Fruit fly (Drosophila melanogaster) whole organism, embryonic: ENCODE measurements around the gene Sirt4.

Source experiments
- Asciz ChIP-seq: fragments of 200-800 bp; sonication (Bioruptor generic); optimal IDR thresholded peaks from 2 replicates; lab custom pipeline; 2017; ENCODE audit warnings: missing biosample characterization, mild to moderate bottlenecking, missing genetic modification characterization, missing genetic modification reagents
- Atf3 ChIP-seq: fragments of 200-800 bp; sonication (Bioruptor generic); optimal IDR thresholded peaks from 3 replicates; lab custom pipeline; 2016; ENCODE audit warnings: missing biosample characterization, missing genetic modification characterization
- B-H2 ChIP-seq: fragments of 200-800 bp; sonication (Bioruptor generic); optimal IDR thresholded peaks from 2 replicates; lab custom pipeline; 2018; ENCODE audit warnings: missing biosample characterization, mild to moderate bottlenecking, missing genetic modification characterization
- BEAF-32 ChIP-seq: fragments of 200-800 bp; sonication (Bioruptor generic); optimal IDR thresholded peaks from 3 replicates; lab custom pipeline; 2017; ENCODE audit warnings: missing biosample characterization, missing genetic modification characterization, mild to moderate bottlenecking, moderate library complexity, missing genetic modification reagents
- C15 ChIP-seq: fragments of 200-800 bp; sonication (Bioruptor generic); IDR thresholded peaks from 3 replicates; pipeline ENCODE4 v1.3.6; 2022; ENCODE audit warnings: missing biosample characterization, missing genetic modification characterization
- CG1024 ChIP-seq: fragments of 200-800 bp; sonication (Bioruptor generic); IDR thresholded peaks from 2 replicates; pipeline ENCODE4 v1.3.6; 2022; ENCODE audit warnings: missing biosample characterization, missing genetic modification characterization
- CG11085 ChIP-seq: fragments of 200-800 bp; sonication (Bioruptor generic); IDR thresholded peaks from 2 replicates; pipeline ENCODE4 v1.3.6; 2022; ENCODE audit warnings: missing biosample characterization, missing genetic modification characterization
- CG11695 ChIP-seq: fragments of 200-800 bp; sonication (Bioruptor generic); IDR thresholded peaks from 3 replicates; pipeline ENCODE4 v1.3.6; 2022; ENCODE audit warnings: missing biosample characterization, missing genetic modification characterization
- CG12769 ChIP-seq: fragments of 200-800 bp; sonication (Bioruptor generic); optimal IDR thresholded peaks from 2 replicates; lab custom pipeline; 2019; ENCODE audit warnings: missing biosample characterization, mild to moderate bottlenecking, missing genetic modification characterization, moderate library complexity
- CG15601 ChIP-seq: fragments of 200-800 bp; sonication (Bioruptor generic); optimal IDR thresholded peaks from 3 replicates; lab custom pipeline; 2019; ENCODE audit warnings: missing biosample characterization, mild to moderate bottlenecking, missing genetic modification characterization, moderate library complexity
- CG18599 ChIP-seq: fragments of 200-800 bp; sonication (Bioruptor generic); optimal IDR thresholded peaks from 3 replicates; lab custom pipeline; 2017; ENCODE audit warnings: missing biosample characterization, missing genetic modification characterization, mild to moderate bottlenecking, moderate library complexity, missing genetic modification reagents
- CG2120 ChIP-seq: fragments of 200-800 bp; sonication (Bioruptor generic); optimal IDR thresholded peaks from 3 replicates; lab custom pipeline; 2016; ENCODE audit warnings: missing biosample characterization, missing genetic modification characterization
- CG2875 ChIP-seq: fragments of 200-800 bp; sonication (Bioruptor generic); optimal IDR thresholded peaks from 2 replicates; lab custom pipeline; 2017; ENCODE audit warnings: missing biosample characterization, mild to moderate bottlenecking, missing genetic modification characterization, missing genetic modification reagents
- CG2889 ChIP-seq: fragments of 200-800 bp; sonication (Bioruptor generic); IDR thresholded peaks from 3 replicates; pipeline ENCODE4 v1.3.6; 2022; ENCODE audit warnings: missing biosample characterization, missing genetic modification characterization
- CG30020 ChIP-seq: fragments of 200-800 bp; optimal IDR thresholded peaks from 2 replicates; lab custom pipeline; 2019; ENCODE audit warnings: missing biosample characterization, mild to moderate bottlenecking, missing genetic modification characterization, moderate library complexity
- CG31441 ChIP-seq: fragments of 200-800 bp; sonication (Bioruptor generic); IDR thresholded peaks from 2 replicates; pipeline ENCODE4 v1.3.6; 2022; ENCODE audit warnings: missing biosample characterization, missing genetic modification characterization
- CG32532 ChIP-seq: fragments of 200-800 bp; sonication (Bioruptor generic); IDR thresholded peaks from 2 replicates; pipeline ENCODE4 v1.3.6; 2022; ENCODE audit warnings: missing biosample characterization, missing genetic modification characterization
- CG6689 ChIP-seq: fragments of 200-800 bp; sonication (Bioruptor generic); IDR thresholded peaks from 2 replicates; pipeline ENCODE4 v1.3.6; 2022; ENCODE audit warnings: missing biosample characterization, missing genetic modification characterization
- CG7271 ChIP-seq: fragments of 200-800 bp; sonication (Bioruptor generic); optimal IDR thresholded peaks from 2 replicates; lab custom pipeline; 2018; ENCODE audit warnings: missing biosample characterization, mild to moderate bottlenecking, missing genetic modification characterization, moderate library complexity
- CG7963 ChIP-seq: fragments of 200-800 bp; sonication (Bioruptor generic); IDR thresholded peaks from 3 replicates; pipeline ENCODE4 v1.3.6; 2022; ENCODE audit warnings: missing biosample characterization, missing genetic modification characterization; ENCODE audit not compliant: partially characterized antibody
- CG9797 ChIP-seq: fragments of 200-800 bp; sonication (Bioruptor generic); optimal IDR thresholded peaks from 3 replicates; lab custom pipeline; 2018; ENCODE audit warnings: missing biosample characterization, mild to moderate bottlenecking, missing genetic modification characterization
- Dip3 ChIP-seq: fragments of 200-800 bp; sonication (Bioruptor generic); optimal IDR thresholded peaks from 3 replicates; lab custom pipeline; 2016; ENCODE audit warnings: missing biosample characterization, missing genetic modification characterization
- Fer1 ChIP-seq: fragments of 200-800 bp; sonication (Bioruptor generic); optimal IDR thresholded peaks from 2 replicates; lab custom pipeline; 2017; ENCODE audit warnings: missing biosample characterization, mild to moderate bottlenecking, missing genetic modification characterization
- Hmx ChIP-seq: fragments of 200-800 bp; sonication (Bioruptor generic); optimal IDR thresholded peaks from 2 replicates; lab custom pipeline; 2016; ENCODE audit warnings: missing biosample characterization, missing genetic modification characterization
- Mad ChIP-seq: fragments of 200-800 bp; sonication (Bioruptor generic); optimal IDR thresholded peaks from 2 replicates; lab custom pipeline; 2016; ENCODE audit warnings: missing biosample characterization, missing genetic modification characterization
- NC2β ChIP-seq: fragments of 200-800 bp; sonication (Bioruptor generic); optimal IDR thresholded peaks from 2 replicates; lab custom pipeline; 2016; ENCODE audit warnings: missing biosample characterization, missing genetic modification characterization
- PHDP ChIP-seq: fragments of 200-800 bp; sonication (Bioruptor generic); optimal IDR thresholded peaks from 3 replicates; lab custom pipeline; 2018; ENCODE audit warnings: missing biosample characterization, mild to moderate bottlenecking, missing genetic modification characterization, moderate library complexity
- Rfx ChIP-seq: fragments of 200-800 bp; sonication (Bioruptor generic); IDR thresholded peaks from 2 replicates; pipeline ENCODE4 v1.3.6; 2022; ENCODE audit warnings: missing biosample characterization, missing genetic modification characterization
- Side ChIP-seq: fragments of 200-800 bp; sonication (Bioruptor generic); optimal IDR thresholded peaks from 2 replicates; lab custom pipeline; 2016; ENCODE audit warnings: missing biosample characterization, missing genetic modification characterization
- Sox100B ChIP-seq: fragments of 200-800 bp; sonication (Bioruptor generic); optimal IDR thresholded peaks from 3 replicates; lab custom pipeline; 2018; ENCODE audit warnings: missing biosample characterization, mild to moderate bottlenecking, missing genetic modification characterization
- Ssrp ChIP-seq: fragments of 200-800 bp; sonication (Bioruptor generic); optimal IDR thresholded peaks from 2 replicates; lab custom pipeline; 2018; ENCODE audit warnings: missing biosample characterization, mild to moderate bottlenecking, missing genetic modification characterization, moderate library complexity
- YL-1 ChIP-seq: fragments of 200-800 bp; sonication (Bioruptor generic); optimal IDR thresholded peaks from 3 replicates; lab custom pipeline; 2017; ENCODE audit warnings: missing biosample characterization, mild to moderate bottlenecking, missing genetic modification characterization
- ab ChIP-seq: fragments of 200-800 bp; sonication (Bioruptor generic); optimal IDR thresholded peaks from 2 replicates; lab custom pipeline; 2016; ENCODE audit warnings: missing biosample characterization, missing genetic modification characterization
- abd-A ChIP-seq: fragments of 200-800 bp; sonication (Bioruptor generic); optimal IDR thresholded peaks from 3 replicates; lab custom pipeline; 2019; ENCODE audit warnings: missing biosample characterization, mild to moderate bottlenecking, missing genetic modification characterization, moderate library complexity
- az2 ChIP-seq: fragments of 200-800 bp; sonication (Bioruptor generic); optimal IDR thresholded peaks from 3 replicates; lab custom pipeline; 2016; ENCODE audit warnings: missing biosample characterization, missing genetic modification characterization
- crc ChIP-seq: fragments of 200-800 bp; sonication (Bioruptor generic); optimal IDR thresholded peaks from 2 replicates; lab custom pipeline; 2016; ENCODE audit warnings: missing biosample characterization, missing genetic modification characterization
- disco-r ChIP-seq: fragments of 200-800 bp; sonication (Bioruptor generic); optimal IDR thresholded peaks from 2 replicates; lab custom pipeline; 2016; ENCODE audit warnings: missing biosample characterization, missing genetic modification characterization
- fd64A ChIP-seq: fragments of 200-800 bp; sonication (Bioruptor generic); optimal IDR thresholded peaks from 3 replicates; lab custom pipeline; 2018; ENCODE audit warnings: missing biosample characterization, mild to moderate bottlenecking, missing genetic modification characterization
- fd96Cb ChIP-seq: fragments of 200-800 bp; sonication (Bioruptor generic); optimal IDR thresholded peaks from 2 replicates; lab custom pipeline; 2018; ENCODE audit warnings: missing biosample characterization, mild to moderate bottlenecking, missing genetic modification characterization, moderate library complexity
- fu2 ChIP-seq: fragments of 200-800 bp; sonication (Bioruptor generic); optimal IDR thresholded peaks from 2 replicates; lab custom pipeline; 2016; ENCODE audit warnings: missing biosample characterization, missing genetic modification characterization
- maf-S ChIP-seq: fragments of 200-800 bp; sonication (Bioruptor generic); optimal IDR thresholded peaks from 2 replicates; lab custom pipeline; 2016; ENCODE audit warnings: missing biosample characterization, missing genetic modification characterization
- phol ChIP-seq: fragments of 200-800 bp; sonication (Bioruptor generic); optimal IDR thresholded peaks from 3 replicates; lab custom pipeline; 2018; ENCODE audit warnings: missing biosample characterization, mild to moderate bottlenecking, missing genetic modification characterization, moderate library complexity
- pzg ChIP-seq: fragments of 200-800 bp; sonication (Bioruptor generic); optimal IDR thresholded peaks from 3 replicates; lab custom pipeline; 2018; ENCODE audit warnings: missing biosample characterization, mild to moderate bottlenecking, missing genetic modification characterization, moderate library complexity
- sd ChIP-seq: fragments of 200-800 bp; sonication (Bioruptor generic); optimal IDR thresholded peaks from 3 replicates; lab custom pipeline; 2018; ENCODE audit warnings: missing biosample characterization, mild to moderate bottlenecking, missing genetic modification characterization, moderate library complexity
- slou ChIP-seq: fragments of 200-800 bp; sonication (Bioruptor generic); optimal IDR thresholded peaks from 3 replicates; lab custom pipeline; 2016; ENCODE audit warnings: missing biosample characterization, missing genetic modification characterization
- stc ChIP-seq: fragments of 200-800 bp; sonication (Bioruptor generic); IDR thresholded peaks from 2 replicates; pipeline ENCODE4 v1.3.6; 2022; ENCODE audit warnings: missing biosample characterization, missing genetic modification characterization
- tio ChIP-seq: fragments of 200-800 bp; sonication (Bioruptor generic); optimal IDR thresholded peaks from 2 replicates; lab custom pipeline; 2017; ENCODE audit warnings: missing biosample characterization, missing genetic modification characterization, inconsistent platforms
- tll ChIP-seq, 2 experiments: fragments of 200-800 bp in 1 of 2; fragments of >200 bp in 1 of 2; sonication (Bioruptor generic) in 1 of 2; optimal IDR thresholded peaks; 2 replicates each; lab custom pipeline; 2017 to 2019; ENCODE audit warnings: missing biosample characterization in 2 of 2, missing genetic modification characterization in 2 of 2, mild to moderate bottlenecking in 1 of 2, moderate library complexity in 1 of 2
- usp ChIP-seq: fragments of >200 bp; optimal IDR thresholded peaks from 2 replicates; lab custom pipeline; 2017; ENCODE audit warnings: missing biosample characterization, missing genetic modification characterization

The Sirt4 gene

DNA sequence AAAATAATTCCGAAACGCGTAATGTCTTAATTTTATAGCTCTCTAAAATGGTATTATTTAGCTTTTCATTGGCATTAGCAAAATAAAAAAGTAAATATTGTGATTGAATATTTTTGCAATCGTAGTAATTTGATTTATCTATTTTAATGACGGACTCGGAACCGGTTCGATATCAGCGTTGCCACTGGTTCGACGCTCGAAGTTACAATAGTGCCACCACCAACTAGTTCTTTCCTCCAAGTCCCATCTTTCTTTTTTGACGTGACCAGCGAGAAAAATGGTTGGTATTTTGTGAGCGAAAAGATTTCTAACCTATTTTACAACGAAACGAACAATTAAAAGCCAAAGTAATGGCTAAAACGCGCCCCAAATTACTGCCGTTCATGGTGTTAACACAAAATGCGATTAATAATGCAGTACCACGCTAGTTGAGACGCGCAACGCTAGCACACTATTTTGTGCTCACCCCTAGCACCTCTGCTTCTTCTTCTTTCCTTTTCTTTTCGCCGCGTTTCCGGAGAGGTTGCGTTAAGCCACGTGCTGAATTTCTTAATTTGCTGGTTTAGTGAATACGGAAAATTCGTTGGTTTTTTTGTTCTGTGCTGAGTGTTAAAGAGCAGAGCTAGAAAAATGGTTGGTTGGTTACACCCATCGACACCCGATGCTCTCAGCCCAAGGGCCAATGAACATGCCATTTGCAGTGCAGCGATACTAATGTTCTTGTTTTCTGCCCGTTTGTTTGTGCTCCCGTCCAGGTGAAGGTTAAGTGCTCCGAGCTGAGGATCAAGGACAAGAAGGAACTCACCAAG lies 6.7 kb upstream of the Sirt4 start, which contains the start of gene RpL35 (continued):
- TF ChIP-seq usp (GFP tag; lab: Kevin White, UChicago) = no peak
- TF ChIP-seq C15 = no peak
- TF ChIP-seq CG12769 (tag; lab: Kevin White, UChicago) = peak; percentile 61
- TF ChIP-seq abd-A = no peak
- no peak for TF ChIP-seq Atf3
- TF ChIP-seq CG31441 (GFP tag; lab: Robert Waterston, UW) = peak; percentile 15; the same call in 1 of the 2 replicates
- TF ChIP-seq Hmx (GFP tag; lab: Kevin White, UChicago) = no peak
- TF ChIP-seq Sox100B = no peak
- no peak for TF ChIP-seq tio (GFP tag; lab: Kevin White, UChicago)
- TF ChIP-seq CG2120 (GFP tag; lab: Kevin White, UChicago) = peak; percentile 23
- TF ChIP-seq stc (GFP tag; lab: Robert Waterston, UW) = no peak
- TF ChIP-seq ab (GFP tag; lab: Kevin White, UChicago) = no peak
- no peak for TF ChIP-seq crc
- peak; percentile 38 for TF ChIP-seq Side (GFP tag; lab: Kevin White, UChicago)
- peak; percentile 49 for TF ChIP-seq PHDP (tag; lab: Kevin White, UChicago)
- no peak for TF ChIP-seq maf-S
- TF ChIP-seq Fer1 (GFP tag; lab: Kevin White, UChicago) = peak; percentile 65
- no peak for TF ChIP-seq fd96Cb (tag; lab: Kevin White, UChicago)
- TF ChIP-seq CG2889 (GFP tag; lab: Robert Waterston, UW) = no peak
- TF ChIP-seq tll (GFP tag; optimal IDR thresholded peaks at IDR 0.05; lab: Kevin White, UChicago) = no peak
- peak; percentile 54 for TF ChIP-seq Asciz (GFP tag; lab: Kevin White, UChicago)
- no peak for TF ChIP-seq CG1024 (GFP tag; lab: Robert Waterston, UW)
- no peak for TF ChIP-seq slou (GFP tag; lab: Kevin White, UChicago)
- TF ChIP-seq phol = peak; percentile 57
- peak; percentile 23 for TF ChIP-seq fu2
- TF ChIP-seq CG6689 (GFP tag; lab: Robert Waterston, UW) = no peak
- TF ChIP-seq fd64A (GFP tag; lab: Kevin White, UChicago) = peak; percentile 50
- TF ChIP-seq CG11085 (GFP tag; lab: Robert Waterston, UW) = 0 out of 2 replicates have a peak, but pooled peaks have one; percentile 23
- no peak for TF ChIP-seq sd (tag; lab: Kevin White, UChicago)
- TF ChIP-seq CG18599 (GFP tag; lab: Kevin White, UChicago) = peak; percentile 31
- TF ChIP-seq BEAF-32 (GFP tag; lab: Kevin White, UChicago) = peak; percentile 67
- peak; percentile 91 for TF ChIP-seq YL-1 (GFP tag; lab: Kevin White, UChicago)
- no peak for TF ChIP-seq Mad (GFP tag; lab: Kevin White, UChicago)
- TF ChIP-seq Ssrp (tag; lab: Kevin White, UChicago) = no peak
- TF ChIP-seq CG15601 (tag; lab: Kevin White, UChicago) = peak; percentile 12
- peak; percentile 46 for TF ChIP-seq CG9797
- no peak for TF ChIP-seq disco-r (GFP tag; lab: Kevin White, UChicago)
- TF ChIP-seq B-H2 (GFP tag; lab: Kevin White, UChicago) = peak; percentile 28
- no peak for TF ChIP-seq az2
- TF ChIP-seq CG30020 = no peak
- TF ChIP-seq Dip3 (GFP tag; lab: Kevin White, UChicago) = peak; percentile 33
- TF ChIP-seq pzg (GFP tag; lab: Kevin White, UChicago) = peak; percentile 53
- 0 out of 3 replicates have a peak, but pooled peaks have one; percentile 23 for TF ChIP-seq CG11695 (GFP tag; lab: Robert Waterston, UW)
- peak; percentile 16 for TF ChIP-seq CG7271 (tag; lab: Kevin White, UChicago)
- TF ChIP-seq CG7963 (GFP tag; lab: Robert Waterston, UW) = no peak
- TF ChIP-seq NC2β (GFP tag; lab: Kevin White, UChicago) = peak; percentile 69
- peak; percentile 52; the same call in 1 of the 2 replicates for TF ChIP-seq CG32532 (GFP tag; lab: Robert Waterston, UW)
- peak; percentile 26 for TF ChIP-seq CG2875 (GFP tag; lab: Kevin White, UChicago)
- peak; percentile 37; the same call in 1 of the 2 replicates for TF ChIP-seq Rfx (GFP tag; lab: Robert Waterston, UW)
